Worm (Caenorhabditis elegans): ENCODE measurements around the gene Y110A2AL.10.
A peak's percentile ranks its signal among the peaks of the same experiment; 100 is the strongest.

Gene Y110A2AL.10

DNA sequence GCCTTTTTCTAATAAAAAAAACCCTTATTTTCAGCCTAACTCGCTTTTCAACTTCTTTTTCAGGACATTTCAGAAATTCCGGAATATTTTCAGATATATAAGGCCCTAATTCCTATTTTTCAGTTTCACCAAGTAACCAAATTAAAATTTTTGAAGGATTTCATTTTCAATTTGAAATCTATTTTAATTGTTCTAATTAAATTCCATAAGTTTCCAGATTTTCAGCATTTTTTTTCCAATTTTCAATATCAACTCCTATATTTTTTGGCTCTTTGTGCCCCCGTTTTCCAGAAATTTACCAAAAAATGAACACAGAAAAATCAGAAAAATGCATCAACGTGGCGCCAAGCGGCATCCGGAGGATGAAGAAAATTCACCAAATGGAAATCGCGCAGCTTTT is 3.1 kb upstream of the Y110A2AL.10 start, which contains the start of gene Y110A2AL.1:
Y110A2AL.1 (plus strand) TSS at position 301 of the 400 bp plus-strand sequence.
- no peak for TF ChIP-seq ceh-91 (GFP tag; IDR thresholded peaks at IDR 0.05)

DNA sequence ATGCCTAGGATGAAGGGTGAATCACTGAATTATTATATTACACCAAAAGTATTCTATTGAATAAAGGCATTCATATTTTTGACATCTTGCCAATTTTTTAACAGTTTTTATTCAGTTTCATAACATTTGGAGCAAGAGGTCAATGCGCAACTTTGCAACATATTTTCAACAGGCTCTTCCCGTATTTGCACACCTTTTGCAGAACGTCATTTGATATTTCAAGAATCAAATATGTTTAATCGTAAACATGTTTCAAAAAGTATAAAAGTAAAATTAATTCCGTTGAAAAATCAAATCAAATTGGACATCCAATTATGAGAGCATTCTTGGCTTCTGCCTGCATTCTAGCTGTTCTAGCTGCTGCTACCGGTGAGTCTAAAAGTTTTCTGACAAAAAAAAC is 4.0 kb downstream of the Y110A2AL.10 start, which contains the start of gene Y110A2AL.2:
Y110A2AL.2 (plus strand) TSS at position 301 of the 400 bp plus-strand sequence.
- TF ChIP-seq nhr-80 (tag; optimal IDR thresholded peaks at IDR 0.05) = no peak

DNA sequence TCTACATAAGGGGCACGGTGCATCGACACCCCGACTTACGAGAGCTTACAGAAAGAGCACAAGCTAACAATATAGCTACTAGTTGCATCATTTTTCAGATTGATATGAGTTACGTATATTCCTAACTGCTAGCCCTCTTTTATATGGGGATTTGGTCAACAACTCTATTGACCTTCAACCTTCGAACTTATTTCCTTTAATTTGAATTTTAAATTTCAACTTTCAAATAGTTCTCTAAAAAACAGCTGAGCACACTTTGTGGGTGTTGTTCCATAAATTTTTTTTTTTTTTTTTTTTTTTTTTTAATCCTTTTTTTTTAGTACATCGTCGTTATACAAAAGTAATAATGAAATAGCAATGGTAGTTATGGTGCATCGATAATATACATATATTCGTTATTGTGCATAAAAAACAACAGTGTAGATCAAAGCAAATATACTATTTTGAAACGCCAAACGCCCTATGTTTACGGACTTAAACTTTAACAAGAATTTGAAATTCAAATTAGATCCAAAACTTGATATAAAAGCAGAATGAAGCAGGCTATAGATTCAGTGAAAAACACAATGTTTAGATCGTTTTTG is 5.1 kb downstream of the Y110A2AL.10 start, which contains the start of the genes Y110A2AL.9 and Y110A2AL.3:
Y110A2AL.9 (minus strand) TSS at position 101 of the 584 bp plus-strand sequence.
Y110A2AL.3 (plus strand) TSS at position 534 of the 584 bp plus-strand sequence.
- TF ChIP-seq F57A8.1 (GFP tag; optimal IDR thresholded peaks at IDR 0.05) = no peak
- no peak for TF ChIP-seq nhr-120 (GFP tag; IDR thresholded peaks at IDR 0.05)
- no peak for TF ChIP-seq efl-1 (GFP tag; optimal IDR thresholded peaks at IDR 0.05)
- TF ChIP-seq gei-17 (GFP tag; optimal IDR thresholded peaks at IDR 0.05) = no peak
- TF ChIP-seq ceh-58 (GFP tag; IDR thresholded peaks at IDR 0.05) = no peak
- TF ChIP-seq hmg-1.2 (GFP tag; IDR thresholded peaks at IDR 0.05) = no peak
- no peak for TF ChIP-seq F55B11.4 (tag; optimal IDR thresholded peaks at IDR 0.05; ENCODE audit: borderline replicate concordance, insufficient read depth)
- no peak for TF ChIP-seq lin-35 (GFP tag; optimal IDR thresholded peaks at IDR 0.05)
- TF ChIP-seq K11D2.4 (GFP tag; IDR thresholded peaks at IDR 0.05) = no peak
- no peak for TF ChIP-seq egl-18 (GFP tag; IDR thresholded peaks at IDR 0.05)
- TF ChIP-seq rpc-1 (optimal IDR thresholded peaks at IDR 0.05) = no peak
- TF ChIP-seq rpc-1 (tag; optimal IDR thresholded peaks at IDR 0.05) = no peak
- no peak for TF ChIP-seq nhr-80 (tag; optimal IDR thresholded peaks at IDR 0.05)

DNA sequence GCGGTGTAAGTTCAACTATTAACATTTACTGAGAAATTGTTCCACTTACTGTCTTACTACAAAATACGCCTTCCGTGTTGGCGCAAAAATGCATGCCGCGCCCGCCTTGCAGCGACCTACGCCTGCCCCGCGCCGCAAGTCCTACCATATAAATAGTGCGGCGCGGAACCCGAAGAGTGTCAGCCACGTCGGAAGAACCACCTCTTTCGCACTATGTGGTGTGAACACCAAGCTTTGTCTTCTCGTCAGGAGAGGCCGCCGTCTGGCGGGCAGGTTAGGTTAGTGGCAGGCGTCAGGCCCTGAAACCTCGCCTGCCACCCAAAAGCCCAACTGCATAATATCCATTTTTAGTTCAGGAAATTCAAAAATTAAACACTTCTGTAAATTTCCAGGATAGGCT is 6.4 kb downstream of the Y110A2AL.10 start:
- TF ChIP-seq nhr-120 (GFP tag; IDR thresholded peaks at IDR 0.05) (0 out of 2 replicates have a peak, but pooled peaks have one; percentile 28), zfh-2 (GFP tag; conservative IDR thresholded peaks at IDR 0.05) (peak; percentile 55; the same call in 1 of the 2 replicates), unc-130 (GFP tag; optimal IDR thresholded peaks at IDR 0.05) (no peak)

DNA sequence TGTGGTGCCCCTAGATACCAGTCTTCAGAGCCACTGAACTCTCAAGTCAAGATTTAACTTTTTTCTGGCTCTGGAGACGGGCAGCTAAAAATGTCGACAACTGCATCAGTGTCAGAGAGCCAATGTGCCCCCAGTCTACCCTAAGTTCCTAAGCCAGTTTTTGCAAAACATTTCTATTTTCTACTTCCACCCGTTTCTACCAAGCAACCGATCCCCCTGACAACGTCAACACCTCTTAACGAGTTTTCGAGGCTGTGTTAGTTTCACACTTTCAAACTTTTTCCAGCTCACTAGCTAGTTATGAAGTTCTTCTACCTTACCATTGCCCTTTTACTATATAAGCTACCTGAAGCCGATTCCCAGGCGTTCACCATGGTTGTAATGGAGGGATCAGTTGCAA is 7.5 kb downstream of the Y110A2AL.10 start, which contains the start of gene Y110A2AL.5:
Y110A2AL.5 (plus strand) TSS at position 301 of the 400 bp plus-strand sequence.
- TF ChIP-seq hlh-26 (GFP tag; conservative IDR thresholded peaks at IDR 0.05) = no peak
- no peak for TF ChIP-seq gei-17 (GFP tag; optimal IDR thresholded peaks at IDR 0.05)
- no peak for TF ChIP-seq ama-1 (optimal IDR thresholded peaks at IDR 0.05)
- TF ChIP-seq ama-1 (GFP tag; optimal IDR thresholded peaks at IDR 0.05) = no peak
- TF ChIP-seq mes-4 (tag; optimal IDR thresholded peaks at IDR 0.05) = no peak
- no peak for TF ChIP-seq hlh-12 (tag; optimal IDR thresholded peaks at IDR 0.05)
- TF ChIP-seq lag-1 (GFP tag; IDR thresholded peaks at IDR 0.05) = no peak
- no peak for TF ChIP-seq rpc-1 (optimal IDR thresholded peaks at IDR 0.05)
- TF ChIP-seq rpc-1 (tag; optimal IDR thresholded peaks at IDR 0.05) = no peak
- TF ChIP-seq lsy-27 (tag; optimal IDR thresholded peaks at IDR 0.05; ENCODE audit: borderline replicate concordance, insufficient read depth) = no peak
- TF ChIP-seq F10E7.11 (tag; optimal IDR thresholded peaks at IDR 0.05) = no peak
- TF ChIP-seq B0336.3 (GFP tag; IDR thresholded peaks at IDR 0.05) = no peak

DNA sequence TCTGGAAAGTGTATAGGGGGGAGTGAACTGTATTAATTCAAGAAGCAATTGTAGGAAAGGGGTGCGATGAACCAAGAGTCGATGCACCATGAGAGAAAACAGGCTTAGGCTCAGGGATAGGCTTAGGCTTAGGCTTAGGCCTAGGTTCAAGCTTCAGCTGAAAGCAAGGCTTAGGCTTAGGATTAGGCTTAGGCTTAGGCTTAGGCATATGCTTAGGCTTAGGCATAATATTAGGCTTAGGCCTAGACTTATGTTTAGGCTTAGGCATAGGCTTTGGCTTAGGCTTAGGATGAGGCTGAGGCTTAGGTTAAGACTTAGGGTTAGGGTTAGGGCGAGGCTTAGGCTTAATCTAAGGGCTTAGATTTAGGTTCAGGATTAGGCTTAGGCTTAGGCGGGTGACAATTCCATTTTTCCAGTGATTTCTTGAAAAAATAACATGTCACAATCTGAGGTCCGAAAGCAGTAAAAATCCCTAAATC is 9.1 kb downstream of the Y110A2AL.10 start:
- TF ChIP-seq lsl-1 (GFP tag; optimal IDR thresholded peaks at IDR 0.05) = no peak
- TF ChIP-seq ztf-3 (GFP tag; optimal IDR thresholded peaks at IDR 0.05) = no peak

Data from whole organism, young adult.